Worm (Caenorhabditis elegans): Measurements from ENCODE around the gene C36A4.10.

Gene C36A4.10

ce11 chrIII:3786427-3786935 is 44.8 kb downstream of the C36A4.10 start, which contains the start of gene acy-3:
Gene acy-3, minus strand, starts transcription at chrIII:3786477.
- no peak for TF ChIP-seq skn-1 (tag; optimal IDR thresholded peaks at IDR 0.05)
- no peak for TF ChIP-seq Y105C5A.15 (GFP tag; IDR thresholded peaks at IDR 0.05)
- TF ChIP-seq hif-1 (tag; optimal IDR thresholded peaks at IDR 0.05), result peak in 1 of 2 experiments; percentile 26
- TF ChIP-seq nhr-41 (GFP tag; IDR thresholded peaks at IDR 0.05), result peak; percentile 47; the same call in 1 of the 2 replicates
- peak; percentile 92 for TF ChIP-seq hlh-11 (tag; optimal IDR thresholded peaks at IDR 0.05)
- TF ChIP-seq ces-1 (GFP tag; optimal IDR thresholded peaks at IDR 0.05), result no peak
- no peak for TF ChIP-seq jun-1 (tag; optimal IDR thresholded peaks at IDR 0.05)
- TF ChIP-seq daf-19 (GFP tag; conservative IDR thresholded peaks at IDR 0.05), result no peak
- TF ChIP-seq mdt-29 (GFP tag; IDR thresholded peaks at IDR 0.05), result no peak
- TF ChIP-seq zip-11 (GFP tag; IDR thresholded peaks at IDR 0.05), result no peak
- no peak for TF ChIP-seq tag-97 (GFP tag; IDR thresholded peaks at IDR 0.05)
- no peak for TF ChIP-seq php-3 (GFP tag; IDR thresholded peaks at IDR 0.05)
- no peak for TF ChIP-seq nhr-42 (GFP tag; IDR thresholded peaks at IDR 0.05)
- no peak for TF ChIP-seq snpc-1.2 (GFP tag; IDR thresholded peaks at IDR 0.05)
- TF ChIP-seq hmg-1.1 (GFP tag; IDR thresholded peaks at IDR 0.05), result peak; percentile 69; the same call in 1 of the 2 replicates
- TF ChIP-seq lin-1 (GFP tag; IDR thresholded peaks at IDR 0.05), result peak; percentile 30; the same call in 1 of the 2 replicates
- TF ChIP-seq hlh-30 (tag; optimal IDR thresholded peaks at IDR 0.05; ENCODE audit: insufficient read depth), result peak; percentile 73
- peak; percentile 29 for TF ChIP-seq nhr-102 (tag; optimal IDR thresholded peaks at IDR 0.05)
- TF ChIP-seq saeg-2 (GFP tag; IDR thresholded peaks at IDR 0.05), result no peak
- no peak for TF ChIP-seq ZK337.2 (GFP tag; IDR thresholded peaks at IDR 0.05)
- TF ChIP-seq snpc-4 (tag; optimal IDR thresholded peaks at IDR 0.05), result no peak
- peak; percentile 6 for TF ChIP-seq spr-1 (tag; optimal IDR thresholded peaks at IDR 0.05)
- no peak for TF ChIP-seq egl-27 (tag; optimal IDR thresholded peaks at IDR 0.05)
- no peak for TF ChIP-seq ceh-44 (GFP tag; IDR thresholded peaks at IDR 0.05)
- no peak for TF ChIP-seq nhr-6 (tag; optimal IDR thresholded peaks at IDR 0.05)
- TF ChIP-seq R02D3.7 (tag; optimal IDR thresholded peaks at IDR 0.05), result no peak
- TF ChIP-seq daf-12 (tag; optimal IDR thresholded peaks at IDR 0.05), result no peak
- no peak for TF ChIP-seq lin-38 (GFP tag; IDR thresholded peaks at IDR 0.05)
- no peak for TF ChIP-seq unc-62 (GFP tag; optimal IDR thresholded peaks at IDR 0.05 in 1 of 2)
- no peak for TF ChIP-seq unc-62 (tag; optimal IDR thresholded peaks at IDR 0.05)
- TF ChIP-seq gei-8 (GFP tag; optimal IDR thresholded peaks at IDR 0.05), result no peak
- peak; percentile 72; the same call in 1 of the 2 replicates for TF ChIP-seq T26A8.4 (GFP tag; IDR thresholded peaks at IDR 0.05)
- no peak for TF ChIP-seq lin-29 (GFP tag; IDR thresholded peaks at IDR 0.05)
- no peak for TF ChIP-seq F49E8.2 (tag; optimal IDR thresholded peaks at IDR 0.05; ENCODE audit: borderline replicate concordance)
- TF ChIP-seq egl-43 (GFP tag; IDR thresholded peaks at IDR 0.05), result peak; percentile 72; the same call in 1 of the 2 replicates
- no peak for TF ChIP-seq ama-1 (optimal IDR thresholded peaks at IDR 0.05)
- TF ChIP-seq tra-1 (GFP tag; IDR thresholded peaks at IDR 0.05), result no peak
- TF ChIP-seq pqm-1 (tag; optimal IDR thresholded peaks at IDR 0.05), result peak; percentile 11
- TF ChIP-seq D1046.2 (GFP tag; IDR thresholded peaks at IDR 0.05), result no peak
- TF ChIP-seq nhr-11 (tag; optimal IDR thresholded peaks at IDR 0.05), result peak; percentile 56
- TF ChIP-seq lsy-2 (tag; optimal IDR thresholded peaks at IDR 0.05), result peak; percentile 17 to 45
- TF ChIP-seq daf-8 (GFP tag; IDR thresholded peaks at IDR 0.05), result no peak
- peak; percentile 57 for TF ChIP-seq nhr-28 (tag; optimal IDR thresholded peaks at IDR 0.05)
- TF ChIP-seq ctbp-1 (GFP tag; IDR thresholded peaks at IDR 0.05), result no peak
- no peak for TF ChIP-seq nhr-76 (tag; optimal IDR thresholded peaks at IDR 0.05)
- TF ChIP-seq ztf-11 (tag; optimal IDR thresholded peaks at IDR 0.05), result no peak
- no peak for TF ChIP-seq F37D6.2 (tag; optimal IDR thresholded peaks at IDR 0.05)
- TF ChIP-seq arid-1 (GFP tag; conservative IDR thresholded peaks at IDR 0.05), result 0 out of 2 replicates have a peak, but pooled peaks have one; percentile 44
- peak; percentile 75 for TF ChIP-seq mxl-3 (GFP tag; optimal IDR thresholded peaks at IDR 0.05)
- no peak for TF ChIP-seq aly-2 (tag; optimal IDR thresholded peaks at IDR 0.05)
- no peak for TF ChIP-seq sdz-12 (GFP tag; optimal IDR thresholded peaks at IDR 0.05)
- TF ChIP-seq mes-2 (tag; optimal IDR thresholded peaks at IDR 0.05; ENCODE audit: poor library complexity, severe bottlenecking), result peak; percentile 50
